Fruit fly (Drosophila melanogaster): ENCODE measurements around the gene Rdl.

Gene Rdl

DNA sequence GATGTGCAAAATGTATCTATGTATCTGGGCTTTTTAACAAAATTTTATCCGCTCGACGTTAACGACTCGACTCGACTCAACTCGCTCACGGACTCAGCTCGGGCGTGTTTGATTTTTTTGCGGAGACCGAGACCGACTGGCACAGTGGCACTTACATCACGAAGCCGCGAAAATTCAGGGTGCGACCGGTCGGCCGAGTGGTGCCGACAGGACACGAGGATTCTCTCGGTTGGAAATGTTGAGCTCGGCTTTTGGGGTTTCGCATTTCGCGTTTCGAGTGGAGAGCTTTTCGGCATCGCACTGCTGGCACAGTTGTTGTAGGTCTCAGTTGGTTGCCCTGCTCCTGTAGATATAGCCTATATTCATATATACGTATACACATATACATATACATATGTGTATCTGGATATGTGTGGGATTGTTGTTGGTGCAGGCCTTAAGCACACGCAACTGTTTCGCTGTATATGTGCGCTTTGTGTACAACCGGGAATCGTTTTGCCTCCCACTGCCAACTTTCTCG is at the start of gene Rdl:
Gene Rdl, minus strand, starts transcription at position 97 of the 520 bp plus-strand sequence.
- no peak for TF ChIP-seq CG8478 (optimal IDR thresholded peaks at IDR 0.05)
- TF ChIP-seq CTCF (optimal IDR thresholded peaks at IDR 0.05) = no peak

DNA sequence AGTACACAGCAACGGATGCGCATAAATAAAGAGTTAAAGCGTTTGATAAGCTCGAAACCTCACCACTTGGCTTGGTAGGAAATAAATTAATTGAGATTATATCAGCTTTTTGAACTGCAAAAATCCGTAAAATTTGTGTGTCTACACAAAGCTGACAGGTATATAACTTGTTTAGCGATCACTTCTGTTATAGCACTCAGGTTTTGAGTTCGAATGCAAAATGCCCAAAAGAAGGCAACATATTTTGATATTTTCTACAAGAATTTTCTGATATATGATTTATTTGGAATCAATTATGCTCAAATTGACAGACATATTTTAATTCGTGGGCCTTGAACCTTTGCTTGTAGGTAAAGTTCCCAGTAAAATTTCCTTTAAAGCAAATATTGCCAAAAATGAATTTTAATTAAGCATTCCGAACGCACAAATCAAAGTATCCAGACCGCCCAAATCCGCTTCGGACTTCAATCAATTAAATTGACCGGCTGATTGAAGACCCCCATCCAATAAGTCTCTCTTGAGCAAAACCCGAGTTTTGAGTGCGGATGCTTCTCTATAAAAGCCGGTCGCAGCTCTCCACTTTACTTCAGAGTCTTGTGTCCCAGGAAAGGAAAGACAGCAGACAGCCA is 29.5 kb upstream of the Rdl start, which contains the start of gene CG4476:
Gene CG4476, plus strand, starts transcription at position 579 of the 629 bp plus-strand sequence.
- TF ChIP-seq CTCF (optimal IDR thresholded peaks at IDR 0.05) (no peak), CG8478 (optimal IDR thresholded peaks at IDR 0.05) (no peak)

DNA sequence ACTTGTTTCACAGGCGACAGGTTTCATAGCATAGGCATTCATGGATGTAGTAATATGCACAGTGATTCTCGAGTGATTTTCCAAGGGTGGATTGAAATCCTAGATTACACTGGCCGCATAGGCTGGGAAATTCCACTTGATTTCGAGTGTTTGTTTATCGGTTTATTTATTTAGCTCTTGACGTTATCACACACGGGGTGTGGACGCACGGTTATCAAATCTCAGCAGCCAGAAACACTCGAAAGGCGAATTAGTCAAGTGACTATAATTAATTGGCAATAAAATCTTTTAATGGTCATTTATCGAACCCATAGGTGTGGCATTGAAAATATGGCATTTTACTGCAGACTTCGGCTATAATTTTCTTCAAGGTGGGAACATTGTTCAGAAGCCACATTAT is 27.7 kb upstream of the Rdl start:
- TF ChIP-seq CTCF (optimal IDR thresholded peaks at IDR 0.05) (no peak), CG8478 (optimal IDR thresholded peaks at IDR 0.05) (no peak)

DNA sequence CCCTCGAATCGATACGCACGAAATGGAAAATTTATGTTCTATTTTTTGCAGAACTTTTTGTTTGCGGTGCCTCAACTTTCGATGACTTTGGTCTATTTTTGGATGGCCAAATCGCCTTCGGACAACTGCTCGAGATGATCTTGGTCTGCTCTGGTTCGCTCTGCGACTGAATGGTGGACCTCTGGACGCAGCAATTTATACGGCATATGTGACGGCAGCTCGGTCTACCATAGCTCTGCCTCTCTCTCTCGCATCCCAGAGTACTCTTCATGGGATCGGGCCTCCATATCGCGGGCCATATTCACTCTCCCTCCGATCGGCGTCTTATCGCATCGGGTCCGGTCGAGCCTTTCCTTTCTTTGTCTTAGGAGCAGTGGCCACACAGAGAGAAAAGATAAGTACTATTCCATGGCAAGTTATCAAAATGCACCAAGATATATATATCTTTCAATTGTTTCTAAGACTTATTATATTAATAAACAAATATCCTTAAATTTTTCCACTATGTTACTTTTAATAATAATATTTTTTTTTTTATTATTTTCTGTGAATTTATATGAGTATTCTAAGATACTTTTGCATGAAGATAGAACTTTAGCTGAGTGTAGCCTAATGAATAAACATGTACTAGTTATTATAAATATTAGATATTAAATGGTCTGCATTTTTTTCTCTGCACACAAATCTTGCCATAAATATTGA is 26.9 kb upstream of the Rdl start, which contains the start of gene Slc45-1:
Gene Slc45-1, minus strand, starts transcription at position 150 of the 702 bp plus-strand sequence.
- no peak for TF ChIP-seq CG8478 (optimal IDR thresholded peaks at IDR 0.05)
- no peak for TF ChIP-seq CTCF (optimal IDR thresholded peaks at IDR 0.05)

DNA sequence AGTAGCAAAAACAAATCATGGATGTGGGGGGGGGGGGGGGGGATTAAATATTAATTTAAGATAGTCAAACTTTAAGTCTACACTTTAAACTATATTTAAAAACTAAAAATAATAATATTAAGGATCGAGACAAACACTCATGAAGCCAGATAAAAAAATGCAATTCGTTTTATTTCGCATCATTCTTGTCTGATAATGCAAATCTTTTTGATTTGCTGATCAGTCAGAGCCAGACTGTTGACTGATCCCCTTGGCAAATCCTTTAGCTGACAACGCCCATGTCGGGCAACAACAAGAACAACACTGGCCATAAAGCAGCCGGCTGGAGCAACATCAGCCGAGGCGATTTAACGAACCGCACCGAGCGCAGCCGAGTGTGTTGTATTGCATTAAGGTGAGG is 11.1 kb upstream of the Rdl start:
- no peak for TF ChIP-seq CTCF (optimal IDR thresholded peaks at IDR 0.05)
- no peak for TF ChIP-seq CG8478 (optimal IDR thresholded peaks at IDR 0.05)

DNA sequence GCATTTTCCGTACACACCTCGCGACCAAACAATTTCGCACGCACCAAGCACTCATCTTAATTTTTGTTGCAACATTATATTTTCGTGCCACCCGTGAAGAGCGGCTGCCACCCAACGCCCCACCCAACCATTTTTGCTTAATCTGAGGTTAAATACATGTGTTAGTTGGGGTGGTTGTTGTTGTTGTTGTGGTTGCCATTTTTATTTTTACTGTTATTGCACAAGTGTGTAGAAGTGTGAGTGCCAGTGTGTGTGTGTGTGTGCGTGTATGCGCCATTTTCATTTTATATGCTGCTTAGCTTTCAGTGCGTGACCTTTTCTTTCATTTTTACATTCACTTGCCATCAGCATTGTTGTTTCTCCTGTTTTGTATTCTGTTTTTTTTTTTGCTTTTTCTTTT is 6.7 kb upstream of the Rdl start:
- TF ChIP-seq CG8478 (optimal IDR thresholded peaks at IDR 0.05) (no peak), CTCF (optimal IDR thresholded peaks at IDR 0.05) (no peak)

DNA sequence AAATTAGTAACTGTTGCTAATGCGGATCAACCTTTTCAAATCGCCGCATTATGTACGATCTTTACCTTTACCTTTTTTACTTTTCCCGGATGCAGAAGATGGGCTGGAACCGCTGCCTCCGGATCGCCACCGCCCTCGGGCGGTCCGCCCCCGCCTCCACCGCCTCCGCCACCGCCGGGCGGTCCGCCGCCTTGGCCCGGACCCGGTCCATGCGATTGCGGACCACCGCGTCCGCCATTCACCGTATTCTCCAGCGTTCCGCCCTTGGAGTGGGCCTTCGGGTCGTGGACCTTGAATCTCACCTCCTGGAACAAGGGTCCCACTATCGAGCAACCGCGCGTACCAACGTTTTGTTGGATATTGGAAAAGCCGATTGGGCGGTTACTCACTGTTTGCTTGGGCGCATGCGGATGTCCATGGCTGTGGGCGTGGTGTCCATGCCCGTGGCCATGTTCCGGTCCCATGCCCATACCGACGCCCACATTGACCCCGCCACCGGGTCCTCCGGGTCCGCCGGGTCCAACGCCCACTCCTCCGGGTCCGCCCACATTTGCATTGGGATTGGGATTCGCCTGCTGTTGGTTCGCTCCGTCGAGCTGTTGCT is 30.7 kb downstream of the Rdl start:
- TF ChIP-seq CTCF (optimal IDR thresholded peaks at IDR 0.05) (no peak), CG8478 (optimal IDR thresholded peaks at IDR 0.05) (no peak)

DNA sequence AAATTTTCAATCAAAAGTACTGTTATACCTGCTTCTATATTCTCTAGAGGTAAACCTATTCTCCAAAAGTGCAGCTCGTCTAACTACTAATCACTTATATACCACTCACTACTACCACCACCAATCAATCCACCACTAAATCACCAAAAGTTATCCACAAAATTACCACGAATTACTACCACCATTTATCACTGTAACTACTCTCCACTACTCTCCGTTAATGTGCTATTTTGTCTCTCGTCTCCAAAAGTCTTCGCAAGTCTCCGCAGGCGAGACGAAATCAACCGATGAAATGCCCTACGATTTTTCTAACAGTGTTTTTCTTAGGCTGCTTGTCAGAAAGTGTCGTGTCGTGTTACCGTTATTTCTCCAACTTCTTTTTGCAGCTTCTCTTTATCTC is 40.0 kb downstream of the Rdl start:
- TF ChIP-seq CTCF (optimal IDR thresholded peaks at IDR 0.05) (no peak), CG8478 (optimal IDR thresholded peaks at IDR 0.05) (no peak)

DNA sequence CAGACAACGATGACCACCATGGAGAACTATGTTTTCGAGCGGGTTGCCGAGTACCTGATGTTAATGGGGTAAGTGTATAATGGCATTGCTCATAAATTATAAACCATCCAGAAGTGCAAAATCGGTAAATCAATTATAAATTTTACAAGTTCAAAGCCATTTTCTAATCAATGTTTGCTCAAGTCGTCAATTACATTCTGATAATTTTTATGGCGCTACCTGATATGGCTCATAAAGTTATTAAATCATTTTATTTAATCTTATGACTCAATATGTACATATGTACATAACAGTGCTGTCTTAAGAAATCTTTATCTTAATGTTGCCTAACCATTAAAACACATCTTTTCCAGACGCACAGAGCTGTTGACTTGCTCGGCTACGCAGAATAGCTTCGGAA is 42.4 kb downstream of the Rdl start:
- no peak for TF ChIP-seq CG8478 (optimal IDR thresholded peaks at IDR 0.05)
- TF ChIP-seq CTCF (optimal IDR thresholded peaks at IDR 0.05) = no peak

DNA sequence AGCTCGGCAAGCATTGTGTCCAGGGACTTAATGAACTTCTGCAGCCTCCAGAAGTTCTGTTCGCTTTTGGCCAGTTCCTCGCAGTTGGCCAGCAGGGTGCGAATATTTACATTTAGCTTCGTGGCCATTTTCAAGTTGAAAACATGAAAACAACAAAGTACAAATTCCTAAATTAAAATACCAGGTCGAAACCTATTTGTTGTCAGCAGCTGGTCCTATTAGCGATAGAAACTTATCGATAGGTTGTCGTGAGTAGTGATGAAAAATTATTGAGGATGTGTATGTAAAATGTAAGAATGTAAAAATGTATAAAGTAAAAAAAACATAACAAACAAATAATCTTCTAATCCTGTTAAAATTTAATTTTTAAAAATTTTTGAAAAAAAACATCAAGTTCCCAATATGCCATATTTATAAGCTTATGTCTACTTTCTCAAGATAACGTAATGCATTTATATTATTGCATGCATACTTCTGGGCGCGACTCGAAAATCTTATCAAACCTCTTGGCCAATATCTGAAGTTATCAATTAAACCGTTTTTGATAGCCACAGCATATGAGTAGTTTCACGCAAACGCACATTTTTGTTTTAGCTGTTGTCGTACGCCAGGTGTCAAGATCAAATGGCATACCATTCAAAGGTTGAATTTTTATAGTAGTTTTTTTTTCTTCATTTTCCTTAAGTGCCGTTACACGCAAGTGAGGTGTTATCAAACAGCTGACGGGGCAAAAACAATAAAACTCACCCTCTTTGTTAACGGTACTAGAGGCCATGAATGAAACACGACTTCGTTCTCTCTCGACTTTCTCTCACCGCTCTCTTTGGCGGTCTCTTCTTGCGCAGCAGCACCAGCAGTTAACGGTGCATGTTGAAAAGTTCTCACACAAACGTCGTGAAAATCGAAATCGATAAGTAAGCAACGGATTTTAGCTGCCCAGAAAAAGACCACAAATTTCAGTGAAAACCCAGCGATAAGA is 44.7 kb downstream of the Rdl start, which contains the start of the genes Use1 and nwk:
Gene Use1, minus strand, starts transcription at position 206 of the 979 bp plus-strand sequence.
Gene nwk, plus strand, starts transcription at position 885 of the 979 bp plus-strand sequence.
- no peak for TF ChIP-seq CG8478 (optimal IDR thresholded peaks at IDR 0.05)
- peak in 1 of 2 experiments; percentile 32 for TF ChIP-seq CTCF (optimal IDR thresholded peaks at IDR 0.05)

DNA sequence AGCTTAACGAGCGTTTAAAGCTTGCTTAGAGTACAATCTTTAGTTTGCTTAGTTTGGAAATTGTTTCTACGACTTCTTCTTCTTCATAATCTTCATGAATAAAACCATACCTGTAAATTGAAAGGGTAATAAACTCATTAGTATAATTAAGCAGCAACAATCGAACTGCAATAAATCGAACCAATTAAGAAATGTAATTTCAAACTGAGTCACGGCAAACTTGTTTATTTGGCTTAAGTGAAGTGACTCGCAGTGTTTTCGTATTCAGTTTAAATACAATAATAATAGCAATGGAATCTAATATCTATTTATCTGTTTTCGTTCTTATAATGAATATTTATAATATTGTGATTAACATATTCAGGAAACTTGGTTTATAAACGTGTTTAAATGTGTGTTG is 46.2 kb downstream of the Rdl start:
- TF ChIP-seq CTCF (optimal IDR thresholded peaks at IDR 0.05) (no peak), CG8478 (optimal IDR thresholded peaks at IDR 0.05) (no peak)

DNA sequence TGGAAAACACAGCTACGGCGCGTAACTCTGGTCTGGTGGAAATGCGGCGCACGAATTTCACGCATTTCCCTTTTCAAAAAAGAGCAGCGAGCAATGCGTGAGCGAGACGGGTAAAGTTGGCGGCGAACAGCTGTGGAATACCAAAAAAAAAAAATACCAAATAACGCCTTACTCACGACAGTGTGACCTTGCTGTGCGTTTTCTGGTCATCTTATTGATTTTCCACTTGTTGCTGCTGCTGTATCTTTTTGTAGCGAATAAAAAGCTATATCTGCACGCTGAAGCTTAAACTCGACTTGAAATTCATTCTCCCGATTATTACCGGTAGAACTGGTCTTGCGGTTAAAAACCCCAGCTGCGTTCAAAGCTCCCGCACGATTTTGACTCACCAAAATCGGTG is 47.6 kb downstream of the Rdl start, which contains the start of the genes bol and Dhpr:
Gene bol, minus strand, starts transcription at position 57 of the 400 bp plus-strand sequence.
Gene Dhpr, plus strand, starts transcription at position 212 of the 400 bp plus-strand sequence.
- TF ChIP-seq CTCF (optimal IDR thresholded peaks at IDR 0.05) (peak; percentile 28 to 48), CG8478 (optimal IDR thresholded peaks at IDR 0.05) (no peak)

DNA sequence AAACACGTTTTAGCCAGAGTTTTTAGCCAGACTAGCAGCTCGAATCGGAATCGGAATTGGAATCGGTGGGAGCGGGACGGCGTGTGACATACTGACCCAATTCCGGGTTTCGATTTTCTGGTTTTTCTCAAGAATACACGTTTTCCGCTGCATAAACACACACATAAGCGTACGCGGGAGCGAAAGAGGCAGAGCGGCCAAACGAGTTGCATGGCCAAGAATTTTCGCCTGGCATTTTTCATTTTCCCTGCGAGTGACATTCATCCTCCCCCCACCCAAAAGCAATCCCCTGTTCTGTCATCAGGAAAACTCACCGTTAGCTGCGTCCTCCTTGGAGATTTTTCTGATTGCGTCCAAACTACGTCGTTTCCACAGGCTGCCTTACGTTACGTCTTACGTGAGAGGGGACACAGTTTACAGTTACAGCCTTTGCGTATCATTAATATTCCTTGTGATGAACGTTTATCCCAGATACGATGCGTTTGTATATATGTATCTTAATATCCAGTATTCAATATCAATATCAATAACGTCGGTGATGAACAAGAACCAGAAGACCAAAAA is 52.3 kb downstream of the Rdl start:
- no peak for TF ChIP-seq CTCF (optimal IDR thresholded peaks at IDR 0.05)
- no peak for TF ChIP-seq CG8478 (optimal IDR thresholded peaks at IDR 0.05)
